Fruit fly (Drosophila melanogaster) whole organism, embryonic: Measurements from ENCODE around the gene Ppm1.
A peak's percentile ranks its signal among the peaks of the same experiment; 100 is the strongest.

Experiments
- Abd-B ChIP-seq: fragments of 200-800 bp; sonication (Bioruptor generic); optimal IDR thresholded peaks from 2 replicates; lab custom pipeline; 2018; ENCODE audit warnings: missing biosample characterization, mild to moderate bottlenecking, missing genetic modification characterization, moderate library complexity
- B-H1 ChIP-seq: fragments of 200-800 bp; sonication (Bioruptor generic); IDR thresholded peaks from 3 replicates; pipeline ENCODE4 v1.3.6; 2022; ENCODE audit warnings: missing biosample characterization, missing genetic modification characterization
- Bgb ChIP-seq: fragments of 200-800 bp; sonication (Bioruptor generic); IDR thresholded peaks from 2 replicates; pipeline ENCODE4 v1.3.6; 2022; ENCODE audit warnings: missing biosample characterization, missing genetic modification characterization; ENCODE audit not compliant: partially characterized antibody
- CG10147 ChIP-seq: fragments of 200-800 bp; sonication (Bioruptor generic); optimal IDR thresholded peaks from 2 replicates; lab custom pipeline; 2019; ENCODE audit warnings: missing biosample characterization, mild to moderate bottlenecking, missing genetic modification characterization, moderate library complexity
- CG11456 ChIP-seq: fragments of 200-800 bp; sonication (Bioruptor generic); IDR thresholded peaks from 3 replicates; pipeline ENCODE4 v1.3.6; 2022; ENCODE audit warnings: missing biosample characterization, missing genetic modification characterization
- CG11695 ChIP-seq: fragments of 200-800 bp; sonication (Bioruptor generic); IDR thresholded peaks from 3 replicates; pipeline ENCODE4 v1.3.6; 2022; ENCODE audit warnings: missing biosample characterization, missing genetic modification characterization
- CG12744 ChIP-seq: fragments of 200-800 bp; sonication (Bioruptor generic); optimal IDR thresholded peaks from 2 replicates; lab custom pipeline; 2016; ENCODE audit warnings: missing biosample characterization, missing genetic modification characterization
- CG13624 ChIP-seq: fragments of 200-800 bp; sonication (Bioruptor generic); optimal IDR thresholded peaks from 2 replicates; lab custom pipeline; 2016; ENCODE audit warnings: missing biosample characterization, missing genetic modification characterization
- CG14014 ChIP-seq: fragments of 200-800 bp; sonication (Bioruptor generic); IDR thresholded peaks from 2 replicates; pipeline ENCODE4 v1.3.6; 2022; ENCODE audit warnings: missing biosample characterization, missing genetic modification characterization
- CG14965 ChIP-seq: fragments of 200-800 bp; sonication (Bioruptor generic); optimal IDR thresholded peaks from 2 replicates; lab custom pipeline; 2016; ENCODE audit warnings: missing biosample characterization, missing genetic modification characterization, borderline replicate concordance
- CG15269 ChIP-seq: fragments of 200-800 bp; sonication (Bioruptor generic); optimal IDR thresholded peaks from 2 replicates; lab custom pipeline; 2018; ENCODE audit warnings: missing biosample characterization, mild to moderate bottlenecking, missing genetic modification characterization, moderate library complexity
- CG17361 ChIP-seq: fragments of 200-800 bp; sonication (Bioruptor generic); IDR thresholded peaks from 3 replicates; pipeline ENCODE4 v1.3.6; 2022; ENCODE audit warnings: missing biosample characterization, missing genetic modification characterization
- CG17568 ChIP-seq: fragments of 200-800 bp; sonication (Bioruptor generic); optimal IDR thresholded peaks from 2 replicates; lab custom pipeline; 2018; ENCODE audit warnings: missing biosample characterization, mild to moderate bottlenecking, missing genetic modification characterization, moderate library complexity
- CG30020 ChIP-seq: fragments of 200-800 bp; optimal IDR thresholded peaks from 2 replicates; lab custom pipeline; 2019; ENCODE audit warnings: missing biosample characterization, mild to moderate bottlenecking, missing genetic modification characterization, moderate library complexity
- CG31388 ChIP-seq: fragments of 200-800 bp; sonication (Bioruptor generic); optimal IDR thresholded peaks from 2 replicates; lab custom pipeline; 2016; ENCODE audit warnings: missing biosample characterization, missing genetic modification characterization
- CG32767 ChIP-seq: fragments of 200-800 bp; sonication (Bioruptor generic); IDR thresholded peaks from 2 replicates; pipeline ENCODE4 v1.3.6; 2022; ENCODE audit warnings: missing biosample characterization, missing genetic modification characterization
- CG33213 ChIP-seq: fragments of 200-800 bp; sonication (Bioruptor generic); optimal IDR thresholded peaks from 3 replicates; lab custom pipeline; 2016; ENCODE audit warnings: missing biosample characterization, missing genetic modification characterization
- CG4360 ChIP-seq: fragments of 200-800 bp; sonication (Bioruptor generic); IDR thresholded peaks from 2 replicates; pipeline ENCODE4 v1.3.6; 2022; ENCODE audit warnings: missing biosample characterization, missing genetic modification characterization
- CG6683 ChIP-seq: fragments of 200-800 bp; sonication (Bioruptor generic); optimal IDR thresholded peaks from 2 replicates; lab custom pipeline; 2017; ENCODE audit warnings: missing biosample characterization, mild to moderate bottlenecking, missing genetic modification characterization, missing genetic modification reagents
- CG9876 ChIP-seq: fragments of 200-800 bp; sonication (Bioruptor generic); optimal IDR thresholded peaks from 2 replicates; lab custom pipeline; 2016; ENCODE audit warnings: missing biosample characterization, missing genetic modification characterization
- CoRest ChIP-seq: fragments of 200-800 bp; sonication (Bioruptor generic); optimal IDR thresholded peaks from 3 replicates; lab custom pipeline; 2018; ENCODE audit warnings: missing biosample characterization, mild to moderate bottlenecking, missing genetic modification characterization, moderate library complexity
- Deaf1 ChIP-seq: fragments of 200-800 bp; optimal IDR thresholded peaks from 3 replicates; lab custom pipeline; 2019; ENCODE audit warnings: missing biosample characterization, mild to moderate bottlenecking, missing genetic modification characterization, moderate library complexity
- Dfd ChIP-seq, 2 experiments: fragments of >200 bp; optimal IDR thresholded peaks; 2 replicates each; lab custom pipeline; 2017; ENCODE audit warnings: missing biosample characterization in 2 of 2, missing genetic modification characterization in 2 of 2
- Gsc ChIP-seq: fragments of 200-800 bp; sonication (Bioruptor generic); IDR thresholded peaks from 2 replicates; pipeline ENCODE4 v1.3.6; 2022; ENCODE audit warnings: missing biosample characterization, missing genetic modification characterization
- HLH3B ChIP-seq: fragments of 200-800 bp; sonication (Bioruptor generic); IDR thresholded peaks from 2 replicates; pipeline ENCODE4 v1.3.6; 2022; ENCODE audit warnings: missing biosample characterization, missing genetic modification characterization
- HLH54F ChIP-seq: fragments of 200-800 bp; sonication (Bioruptor generic); optimal IDR thresholded peaks from 3 replicates; lab custom pipeline; 2016; ENCODE audit warnings: missing biosample characterization, missing genetic modification characterization
- Hmx ChIP-seq: fragments of 200-800 bp; sonication (Bioruptor generic); optimal IDR thresholded peaks from 2 replicates; lab custom pipeline; 2016; ENCODE audit warnings: missing biosample characterization, missing genetic modification characterization
- Hr3 ChIP-seq: fragments of 200-800 bp; sonication (Bioruptor generic); optimal IDR thresholded peaks from 3 replicates; lab custom pipeline; 2016; ENCODE audit warnings: missing biosample characterization, missing genetic modification characterization
- Lhr ChIP-seq: fragments of 200-800 bp; sonication (Bioruptor generic); optimal IDR thresholded peaks from 3 replicates; lab custom pipeline; 2017; ENCODE audit warnings: mild to moderate bottlenecking, missing biosample characterization, missing genetic modification reagents, missing genetic modification characterization
- MBD-R2 ChIP-seq: fragments of 200-800 bp; sonication (Bioruptor generic); IDR thresholded peaks from 2 replicates; pipeline ENCODE4 v1.3.6; 2022; ENCODE audit warnings: missing biosample characterization, missing genetic modification characterization
- Nf-YC ChIP-seq: fragments of 200-800 bp; optimal IDR thresholded peaks from 3 replicates; lab custom pipeline; 2019; ENCODE audit warnings: missing biosample characterization, mild to moderate bottlenecking, missing genetic modification characterization, moderate library complexity
- Oli ChIP-seq: fragments of 200-800 bp; sonication (Bioruptor generic); optimal IDR thresholded peaks from 2 replicates; lab custom pipeline; 2018; ENCODE audit warnings: missing biosample characterization, mild to moderate bottlenecking, missing genetic modification characterization, moderate library complexity
- Six4 ChIP-seq: fragments of 200-800 bp; sonication (Bioruptor generic); optimal IDR thresholded peaks from 2 replicates; lab custom pipeline; 2016; ENCODE audit warnings: missing biosample characterization, missing genetic modification characterization
- crp ChIP-seq, 2 experiments: fragments of 200-800 bp; sonication (Bioruptor generic); optimal IDR thresholded peaks; 2 replicates in 1 of 2; 3 replicates in 1 of 2; lab custom pipeline; 2017; ENCODE audit warnings: missing biosample characterization in 2 of 2, missing genetic modification characterization in 2 of 2, mild to moderate bottlenecking in 1 of 2, moderate library complexity in 1 of 2
- dpn ChIP-seq, 2 experiments: fragments of 200-800 bp; sonication (Bioruptor generic); optimal IDR thresholded peaks; 3 replicates each; lab custom pipeline; 2016; ENCODE audit warnings: missing biosample characterization in 2 of 2, missing genetic modification characterization in 2 of 2
- en ChIP-seq: fragments of 200-800 bp; sonication (Bioruptor generic); optimal IDR thresholded peaks from 2 replicates; lab custom pipeline; 2016; ENCODE audit warnings: missing biosample characterization, missing genetic modification characterization
- eve ChIP-seq, 2 experiments: fragments of >200 bp; optimal IDR thresholded peaks; 2 replicates each; lab custom pipeline; 2017; ENCODE audit warnings: missing biosample characterization in 2 of 2, missing genetic modification characterization in 2 of 2
- gfzf ChIP-seq: fragments of 200-800 bp; sonication (Bioruptor generic); optimal IDR thresholded peaks from 2 replicates; lab custom pipeline; 2016; ENCODE audit warnings: missing biosample characterization, mild to moderate bottlenecking, missing genetic modification characterization, moderate library complexity
- gt ChIP-seq: fragments of 200-800 bp; sonication (Bioruptor generic); IDR thresholded peaks from 2 replicates; pipeline ENCODE4 v1.3.6; 2022; ENCODE audit warnings: missing biosample characterization, missing genetic modification characterization
- insv ChIP-seq, 2 experiments: fragments of 200-800 bp; sonication (Bioruptor generic); optimal IDR thresholded peaks; 3 replicates each; lab custom pipeline; 2016 to 2018; ENCODE audit warnings: missing biosample characterization in 2 of 2, missing genetic modification characterization in 2 of 2
- ken ChIP-seq: fragments of 200-800 bp; sonication (Bioruptor generic); IDR thresholded peaks from 3 replicates; pipeline ENCODE4 v1.3.6; 2022; ENCODE audit warnings: missing biosample characterization, missing genetic modification characterization
- kni ChIP-seq: fragments of 200-800 bp; sonication (Bioruptor generic); optimal IDR thresholded peaks from 3 replicates; lab custom pipeline; 2017; ENCODE audit warnings: mild to moderate bottlenecking, missing biosample characterization, missing genetic modification reagents, missing genetic modification characterization
- nerfin-1 ChIP-seq: fragments of 200-800 bp; sonication (Bioruptor generic); optimal IDR thresholded peaks from 3 replicates; lab custom pipeline; 2019; ENCODE audit warnings: missing biosample characterization, mild to moderate bottlenecking, missing genetic modification characterization, moderate library complexity
- nom ChIP-seq: fragments of 200-800 bp; sonication (Bioruptor generic); optimal IDR thresholded peaks from 2 replicates; lab custom pipeline; 2017; ENCODE audit warnings: missing biosample characterization, missing genetic modification characterization, mild to moderate bottlenecking, moderate library complexity, missing genetic modification reagents
- pfk ChIP-seq: fragments of 200-800 bp; sonication (Bioruptor generic); optimal IDR thresholded peaks from 2 replicates; lab custom pipeline; 2018; ENCODE audit warnings: missing biosample characterization, mild to moderate bottlenecking, missing genetic modification characterization, moderate library complexity
- pita ChIP-seq: fragments of 200-800 bp; sonication (Bioruptor generic); optimal IDR thresholded peaks from 2 replicates; lab custom pipeline; 2017; ENCODE audit warnings: missing biosample characterization, mild to moderate bottlenecking, missing genetic modification characterization
- rib ChIP-seq: fragments of 200-800 bp; sonication (Bioruptor generic); IDR thresholded peaks from 2 replicates; pipeline ENCODE4 v1.3.6; 2022; ENCODE audit warnings: missing biosample characterization, missing genetic modification characterization
- schlank ChIP-seq: fragments of 200-800 bp; sonication (Bioruptor generic); optimal IDR thresholded peaks from 2 replicates; lab custom pipeline; 2018; ENCODE audit warnings: missing biosample characterization, mild to moderate bottlenecking, missing genetic modification characterization
- ssp ChIP-seq: fragments of 200-800 bp; sonication (Bioruptor generic); IDR thresholded peaks from 2 replicates; pipeline ENCODE4 v1.3.6; 2022; ENCODE audit warnings: missing biosample characterization, missing genetic modification characterization
- stc ChIP-seq: fragments of 200-800 bp; sonication (Bioruptor generic); IDR thresholded peaks from 2 replicates; pipeline ENCODE4 v1.3.6; 2022; ENCODE audit warnings: missing biosample characterization, missing genetic modification characterization
- tx ChIP-seq: fragments of 200-800 bp; sonication (Bioruptor generic); optimal IDR thresholded peaks from 2 replicates; lab custom pipeline; 2016; ENCODE audit warnings: missing biosample characterization, missing genetic modification characterization
- vnd ChIP-seq: fragments of 200-800 bp; sonication (Bioruptor generic); IDR thresholded peaks from 3 replicates; pipeline ENCODE4 v1.3.6; 2022; ENCODE audit warnings: missing biosample characterization, missing genetic modification characterization; ENCODE audit not compliant: partially characterized antibody

Ppm1 gene

DNA sequence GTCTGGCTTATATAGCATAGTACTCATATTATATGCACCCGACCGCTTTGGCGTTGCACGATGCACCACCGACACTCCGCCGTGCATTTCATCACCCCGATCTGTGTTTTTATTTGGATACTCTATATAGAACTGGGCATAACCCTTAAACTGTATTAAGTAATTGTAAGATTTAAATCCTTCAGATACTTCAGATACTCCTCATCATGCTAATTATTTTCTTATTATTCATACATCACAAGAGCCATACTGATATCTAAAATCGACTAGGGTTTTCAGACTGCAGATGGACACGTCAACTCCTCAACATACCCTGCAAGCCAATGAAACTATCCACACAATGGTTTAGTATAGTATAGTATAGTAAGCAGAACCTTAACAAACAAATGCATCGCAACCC lies 42.4 kb downstream of the Ppm1 start (continued):
- TF ChIP-seq CG12744 (GFP tag; lab: Kevin White, UChicago) (no peak), Six4 (GFP tag; lab: Kevin White, UChicago) (no peak), CG13624 (GFP tag; lab: Kevin White, UChicago) (no peak), CG17568 (GFP tag; lab: Kevin White, UChicago) (no peak), Dfd (GFP tag; optimal IDR thresholded peaks at IDR 0.05; lab: Kevin White, UChicago) (no peak), CG4360 (GFP tag; lab: Robert Waterston, UW) (no peak), CG14965 (no peak), vnd (no peak), pita (GFP tag; lab: Kevin White, UChicago) (no peak), crp (GFP tag; optimal IDR thresholded peaks at IDR 0.05; lab: Kevin White, UChicago) (no peak), ken (GFP tag; lab: Robert Waterston, UW) (0 out of 3 replicates have a peak, but pooled peaks have one; percentile 21), CG14014 (GFP tag; lab: Robert Waterston, UW) (no peak), CG32767 (GFP tag; lab: Robert Waterston, UW) (no peak), B-H1 (GFP tag; lab: Robert Waterston, UW) (no peak), CG11695 (GFP tag; lab: Robert Waterston, UW) (no peak), CG15269 (no peak), schlank (tag; lab: Kevin White, UChicago) (no peak), CG10147 (GFP tag; lab: Kevin White, UChicago) (no peak), Abd-B (GFP tag; lab: Kevin White, UChicago) (no peak), Deaf1 (no peak), HLH54F (no peak), Gsc (GFP tag; lab: Robert Waterston, UW) (no peak), gt (GFP tag; lab: Robert Waterston, UW) (no peak), en (GFP tag; lab: Kevin White, UChicago) (no peak), nerfin-1 (tag; lab: Kevin White, UChicago) (no peak), CG30020 (tag; lab: Kevin White, UChicago) (no peak), CG9876 (no peak), stc (peak; percentile 31; the same call in 1 of the 2 replicates), Bgb (no peak), nom (GFP tag; lab: Kevin White, UChicago) (no peak), Lhr (GFP tag; lab: Kevin White, UChicago) (no peak), MBD-R2 (GFP tag; lab: Robert Waterston, UW) (no peak), eve (GFP tag; optimal IDR thresholded peaks at IDR 0.05; lab: Kevin White, UChicago) (peak in 1 of 2 experiments; percentile 60), CoRest (tag; lab: Kevin White, UChicago) (peak; percentile 5), CG6683 (no peak), Oli (peak; percentile 22), rib (GFP tag; lab: Robert Waterston, UW) (no peak), Hmx (GFP tag; lab: Kevin White, UChicago) (no peak), pfk (no peak), Hr3 (GFP tag; lab: Kevin White, UChicago) (no peak), dpn (GFP tag; optimal IDR thresholded peaks at IDR 0.05; lab: Kevin White, UChicago) (no peak), CG31388 (GFP tag; lab: Kevin White, UChicago) (no peak), CG33213 (GFP tag; lab: Kevin White, UChicago) (no peak), CG17361 (peak; percentile 63), HLH3B (GFP tag; lab: Robert Waterston, UW) (peak; percentile 34; the same call in 1 of the 2 replicates), ssp (peak; percentile 28), insv (GFP tag; optimal IDR thresholded peaks at IDR 0.05; lab: Kevin White, UChicago) (no peak), kni (GFP tag; lab: Kevin White, UChicago) (no peak), Nf-YC (no peak), CG11456 (no peak), tx (no peak), gfzf (GFP tag; lab: Kevin White, UChicago) (no peak)
- TF ChIP-seq, all 482 proteins: peak for 67
